Worm (Caenorhabditis elegans) whole organism, late embryonic: ENCODE measurements around the gene gcy-36.

Experiments
- C08G9.2 ChIP-seq: sonication (generic microtip); optimal IDR thresholded peaks from 2 replicates; lab custom pipeline; 2016; ENCODE audit warnings: mild to moderate bottlenecking, missing genetic modification characterization, moderate library complexity, missing compliant biosample characterization
- C38D4.7 ChIP-seq: fragments of 200-800 bp; sonication (Bioruptor generic); optimal IDR thresholded peaks from 2 replicates; lab custom pipeline; 2018; ENCODE audit warnings: mild to moderate bottlenecking, missing genetic modification characterization, moderate library complexity, missing compliant biosample characterization
- F13H6.1 ChIP-seq: sonication (generic microtip); optimal IDR thresholded peaks from 2 replicates; lab custom pipeline; 2016; ENCODE audit warnings: missing genetic modification characterization, missing compliant biosample characterization
- K02D7.2 ChIP-seq: sonication (generic microtip); optimal IDR thresholded peaks from 2 replicates; lab custom pipeline; 2017; ENCODE audit warnings: mild to moderate bottlenecking, missing genetic modification characterization, missing compliant biosample characterization
- T23F11.4 ChIP-seq: fragments of 200-800 bp; sonication (Bioruptor generic); optimal IDR thresholded peaks from 2 replicates; lab custom pipeline; 2018; ENCODE audit warnings: mild to moderate bottlenecking, missing genetic modification characterization, missing compliant biosample characterization
- ama-1 ChIP-seq: fragments of 150-350 bp; optimal IDR thresholded peaks from 2 replicates; lab custom pipeline; 2014
- ceh-18 ChIP-seq: sonication (generic microtip); optimal IDR thresholded peaks from 2 replicates; lab custom pipeline; 2016; ENCODE audit warnings: missing genetic modification characterization, missing compliant biosample characterization
- ceh-2 ChIP-seq: sonication (generic microtip); optimal IDR thresholded peaks from 2 replicates; lab custom pipeline; 2016; ENCODE audit warnings: missing genotype, missing genetic modification characterization, missing compliant biosample characterization
- ceh-45 ChIP-seq: fragments of 200-800 bp; sonication (Bioruptor generic); IDR thresholded peaks from 2 replicates; pipeline ENCODE4 v1.3.6; 2022; ENCODE audit warnings: missing genetic modification reagents, missing genetic modification characterization, missing compliant biosample characterization
- ceh-6 ChIP-seq: fragments of 200-800 bp; sonication (Bioruptor generic); optimal IDR thresholded peaks from 2 replicates; lab custom pipeline; 2018; ENCODE audit warnings: mild to moderate bottlenecking, missing genetic modification characterization, missing compliant biosample characterization
- ceh-9 ChIP-seq: sonication (generic microtip); optimal IDR thresholded peaks from 2 replicates; lab custom pipeline; 2016; ENCODE audit warnings: mild to moderate bottlenecking, missing genetic modification characterization, inconsistent platforms, missing compliant biosample characterization
- dmd-4 ChIP-seq: sonication (generic microtip); optimal IDR thresholded peaks from 2 replicates; lab custom pipeline; 2016; ENCODE audit warnings: borderline replicate concordance, missing genetic modification characterization, missing compliant biosample characterization
- elt-2 ChIP-seq: sonication (generic microtip); optimal IDR thresholded peaks from 2 replicates; lab custom pipeline; 2016; ENCODE audit warnings: missing genetic modification reagents, missing genetic modification characterization, missing compliant biosample characterization
- elt-4 ChIP-seq: sonication (generic microtip); optimal IDR thresholded peaks from 2 replicates; lab custom pipeline; 2016; ENCODE audit warnings: missing genetic modification characterization, missing compliant biosample characterization
- hlh-13 ChIP-seq: fragments of 200-800 bp; sonication (Bioruptor generic); optimal IDR thresholded peaks from 2 replicates; lab custom pipeline; 2018; ENCODE audit warnings: mild to moderate bottlenecking, missing genetic modification characterization, missing compliant biosample characterization
- hlh-30 ChIP-seq: sonication (generic microtip); optimal IDR thresholded peaks from 2 replicates; lab custom pipeline; 2017; ENCODE audit warnings: antibody characterized with exemption, missing genetic modification characterization, missing compliant biosample characterization; ENCODE audit not compliant: insufficient read depth
- hlh-6 ChIP-seq: sonication (generic microtip); optimal IDR thresholded peaks from 2 replicates; lab custom pipeline; 2016; ENCODE audit warnings: missing genotype, missing genetic modification characterization, missing compliant biosample characterization
- hlh-8 ChIP-seq: sonication (generic microtip); optimal IDR thresholded peaks from 2 replicates; lab custom pipeline; 2016; ENCODE audit warnings: missing genotype, missing genetic modification characterization, missing compliant biosample characterization
- mec-3 ChIP-seq: sonication (generic microtip); optimal IDR thresholded peaks from 2 replicates; lab custom pipeline; 2016; ENCODE audit warnings: borderline replicate concordance, missing genetic modification characterization, missing compliant biosample characterization
- odd-2 ChIP-seq: sonication (generic microtip); optimal IDR thresholded peaks from 2 replicates; lab custom pipeline; 2017; ENCODE audit warnings: antibody characterized with exemption, mild to moderate bottlenecking, missing genetic modification characterization, missing compliant biosample characterization
- pag-3 ChIP-seq: sonication (generic microtip); optimal IDR thresholded peaks from 2 replicates; lab custom pipeline; 2016; ENCODE audit warnings: missing compliant biosample characterization, missing genetic modification characterization, borderline replicate concordance
- pros-1 ChIP-seq: fragments of 150-350 bp; optimal IDR thresholded peaks from 2 replicates; lab custom pipeline; 2014; ENCODE audit warnings: missing biosample characterization, missing genetic modification reagents, missing genetic modification characterization
- ref-2 ChIP-seq: sonication (generic microtip); optimal IDR thresholded peaks from 2 replicates; lab custom pipeline; 2016; ENCODE audit warnings: missing genetic modification characterization, missing compliant biosample characterization
- rnt-1 ChIP-seq: sonication (generic microtip); optimal IDR thresholded peaks from 2 replicates; lab custom pipeline; 2016; ENCODE audit warnings: missing genetic modification characterization, missing compliant biosample characterization
- sox-2 ChIP-seq: fragments of 200-800 bp; sonication (Bioruptor generic); IDR thresholded peaks from 2 replicates; pipeline ENCODE4 v1.3.6; 2022; ENCODE audit warnings: missing genetic modification reagents, missing genetic modification characterization, missing compliant biosample characterization
- tbx-2 ChIP-seq: sonication (generic microtip); optimal IDR thresholded peaks from 2 replicates; lab custom pipeline; 2016; ENCODE audit warnings: missing genetic modification characterization, missing compliant biosample characterization
- tbx-7 ChIP-seq: sonication (generic microtip); optimal IDR thresholded peaks from 2 replicates; lab custom pipeline; 2016; ENCODE audit warnings: missing genotype, missing genetic modification characterization, missing compliant biosample characterization
- unc-42 ChIP-seq: sonication (generic microtip); optimal IDR thresholded peaks from 2 replicates; lab custom pipeline; 2016; ENCODE audit warnings: missing genotype, missing genetic modification characterization, missing compliant biosample characterization
- unc-55 ChIP-seq: sonication (generic microtip); optimal IDR thresholded peaks from 2 replicates; lab custom pipeline; 2017; ENCODE audit warnings: missing biosample characterization, missing genetic modification reagents, missing genetic modification characterization
- zip-5 ChIP-seq: sonication (generic microtip); optimal IDR thresholded peaks from 2 replicates; lab custom pipeline; 2016; ENCODE audit warnings: missing genetic modification characterization, missing compliant biosample characterization
- ztf-16 ChIP-seq: sonication (generic microtip); optimal IDR thresholded peaks from 2 replicates; lab custom pipeline; 2017; ENCODE audit warnings: missing genetic modification characterization, missing compliant biosample characterization

The gcy-36 gene

DNA sequence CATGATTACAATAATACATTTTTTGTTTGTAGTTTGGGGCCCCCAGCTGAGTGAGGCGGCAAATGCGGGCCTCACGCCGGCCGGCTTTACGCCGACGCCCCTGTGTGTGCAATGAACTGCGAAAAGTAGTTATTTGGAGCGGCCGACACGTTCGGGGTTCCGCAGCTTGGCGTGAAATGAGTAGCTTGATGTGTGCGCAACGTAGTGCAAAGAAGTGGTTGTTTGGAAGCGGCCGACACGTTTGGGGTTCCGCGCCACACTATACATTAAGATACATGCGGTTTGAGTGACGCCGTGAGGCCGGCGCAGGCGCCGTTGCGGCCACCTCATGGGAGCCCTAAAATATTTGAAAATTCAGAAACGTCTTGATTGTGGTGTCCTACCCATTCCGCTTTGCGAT is 10.2 kb upstream of the gcy-36 start:
- TF ChIP-seq hlh-6 (tag; lab: Kevin White, UChicago) (no peak), sox-2 (GFP tag; lab: Robert Waterston, UW) (no peak), unc-42 (no peak), ceh-45 (GFP tag; lab: Robert Waterston, UW) (no peak), F13H6.1 (tag; lab: Kevin White, UChicago) (no peak)

DNA sequence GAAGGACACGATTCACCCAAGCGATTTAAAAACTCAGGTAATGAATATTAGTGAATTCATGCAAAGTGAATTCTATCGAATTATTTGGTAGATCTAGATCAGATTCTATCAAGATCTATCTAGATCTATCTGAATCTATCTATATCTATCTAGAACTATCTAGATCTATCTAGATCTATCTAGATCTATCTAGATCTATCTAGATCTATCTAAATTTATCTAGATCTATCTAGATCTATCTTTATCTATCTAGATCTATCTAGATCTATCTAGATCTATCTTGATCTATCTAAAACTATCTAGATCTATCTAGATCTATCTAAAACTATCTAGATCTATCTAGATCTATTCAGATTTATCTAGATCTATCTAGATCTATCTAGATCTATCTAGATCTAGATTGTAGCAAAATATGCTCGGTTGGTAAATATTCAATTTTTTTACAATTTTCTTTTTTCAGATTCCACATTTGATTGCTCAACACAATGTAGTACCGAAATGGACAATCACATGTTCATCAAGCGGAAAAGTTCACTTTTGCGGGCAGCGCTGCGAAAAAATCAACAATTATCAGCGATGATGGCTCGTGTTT is 8.8 kb upstream of the gcy-36 start:
- peak; percentile 84 for TF ChIP-seq rnt-1 (tag; lab: Kevin White, UChicago)
- no peak for TF ChIP-seq elt-4 (tag; lab: Kevin White, UChicago)

DNA sequence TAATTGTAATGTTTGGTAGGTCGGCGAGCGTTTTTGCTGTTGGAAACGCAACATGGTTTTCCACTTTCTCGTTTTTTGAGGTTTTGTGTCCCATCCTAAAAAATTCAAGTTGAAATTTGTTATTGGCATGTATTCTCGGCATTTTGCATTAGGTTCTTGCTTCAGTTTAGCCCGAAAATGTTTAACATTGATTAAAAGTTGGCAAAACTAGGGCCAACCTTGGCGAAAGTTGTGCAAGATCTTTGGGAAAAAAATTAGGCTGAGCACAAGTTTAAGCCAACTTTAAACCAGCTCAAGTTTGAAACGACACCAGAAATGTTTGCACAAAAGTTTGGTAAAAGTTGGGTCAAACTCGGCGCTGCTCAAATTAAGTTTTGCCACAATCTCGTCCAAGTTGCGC is 1.5 kb upstream of the gcy-36 start, which contains the start of gene exc-1:
Gene exc-1, minus strand, starts transcription at position 101 of the 400 bp plus-strand sequence.
- no peak for TF ChIP-seq odd-2 (tag; lab: Kevin White, UChicago)
- TF ChIP-seq K02D7.2 (tag; lab: Kevin White, UChicago): no peak
- no peak for TF ChIP-seq F13H6.1 (tag; lab: Kevin White, UChicago)
- TF ChIP-seq tbx-2: no peak
- TF ChIP-seq C38D4.7 (GFP tag; lab: Kevin White, UChicago): no peak
- TF ChIP-seq pag-3 (tag; lab: Kevin White, UChicago): no peak
- TF ChIP-seq tbx-7 (tag; lab: Kevin White, UChicago): no peak
- TF ChIP-seq ztf-16 (tag; lab: Kevin White, UChicago): no peak
- TF ChIP-seq elt-2 (tag; lab: Kevin White, UChicago): no peak

DNA sequence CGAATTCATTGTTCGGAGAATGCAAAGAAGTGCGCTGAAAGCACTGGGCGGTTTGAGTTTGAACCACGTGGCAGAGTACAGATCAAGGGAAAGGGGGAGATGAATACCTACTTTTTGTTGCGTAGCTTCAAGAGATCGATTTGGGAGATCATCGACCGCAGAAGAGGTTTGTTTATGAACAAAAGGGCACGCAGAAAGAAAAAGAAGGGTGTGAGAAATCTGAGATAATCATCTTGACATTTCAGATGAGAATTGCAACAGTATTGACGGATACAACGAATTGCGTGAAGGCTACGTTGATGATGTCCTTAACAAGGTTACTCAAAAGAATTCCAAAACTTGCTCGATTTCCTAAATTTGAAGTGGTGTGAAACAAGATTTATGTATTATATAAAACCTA is 6.4 kb downstream of the gcy-36 start:
- TF ChIP-seq unc-55 (no peak), sox-2 (GFP tag; lab: Robert Waterston, UW) (no peak), hlh-8 (tag; lab: Kevin White, UChicago) (no peak), tbx-7 (tag; lab: Kevin White, UChicago) (no peak), K02D7.2 (tag; lab: Kevin White, UChicago) (no peak), zip-5 (tag; lab: Kevin White, UChicago) (no peak), hlh-30 (no peak), pros-1 (tag; lab: Kevin White, UChicago) (no peak), ceh-6 (GFP tag; lab: Kevin White, UChicago) (no peak), ceh-9 (no peak), pag-3 (tag; lab: Kevin White, UChicago) (no peak), mec-3 (tag; lab: Kevin White, UChicago) (no peak), ama-1 (lab: Kevin White, UChicago) (no peak)

DNA sequence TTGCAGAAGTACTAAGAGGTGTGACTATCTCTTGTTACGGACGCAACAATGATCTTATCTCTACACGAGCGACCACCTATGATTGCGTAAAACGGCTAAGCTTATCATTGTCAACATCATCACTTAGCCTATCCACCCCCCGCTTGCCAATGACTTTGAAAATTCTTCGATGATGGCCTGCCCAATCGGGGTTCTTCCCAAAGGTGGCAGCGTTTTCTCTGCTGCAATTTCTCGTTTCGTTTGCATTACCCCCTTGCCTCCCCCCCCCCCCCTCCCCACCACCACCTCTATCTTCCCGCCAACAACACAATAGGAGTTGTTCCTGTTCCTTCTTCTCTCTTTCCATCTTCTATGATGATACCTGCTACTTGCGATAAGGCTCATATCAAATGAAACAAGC is 8.3 kb downstream of the gcy-36 start:
- TF ChIP-seq elt-2 (tag; lab: Kevin White, UChicago) (peak; percentile 46), ceh-18 (tag; lab: Kevin White, UChicago) (no peak)

DNA sequence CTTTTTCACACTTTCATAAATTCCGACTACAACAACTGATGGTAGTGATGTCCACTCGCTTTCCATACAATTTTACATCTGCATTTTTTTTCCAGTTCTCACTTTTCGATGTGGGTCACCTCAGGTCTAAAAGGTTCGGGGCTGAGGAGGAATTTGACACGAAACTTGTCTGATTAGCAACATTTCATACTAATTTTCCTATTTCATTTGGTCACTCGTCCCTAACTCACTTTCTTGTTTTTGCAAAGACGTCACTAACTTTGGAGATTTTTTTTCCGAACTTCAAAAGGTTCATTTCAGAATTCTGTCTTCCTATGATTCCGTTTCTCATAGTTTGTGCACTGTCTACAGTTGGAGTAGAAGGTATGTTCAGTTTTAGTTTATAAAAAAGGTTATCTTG is 9.0 kb downstream of the gcy-36 start, which contains the start of gene H13N06.2:
Gene H13N06.2, plus strand, starts transcription at position 301 of the 400 bp plus-strand sequence.
- no peak for TF ChIP-seq hlh-13
- TF ChIP-seq T23F11.4 (GFP tag; lab: Kevin White, UChicago): no peak
- no peak for TF ChIP-seq sox-2 (GFP tag; lab: Robert Waterston, UW)

DNA sequence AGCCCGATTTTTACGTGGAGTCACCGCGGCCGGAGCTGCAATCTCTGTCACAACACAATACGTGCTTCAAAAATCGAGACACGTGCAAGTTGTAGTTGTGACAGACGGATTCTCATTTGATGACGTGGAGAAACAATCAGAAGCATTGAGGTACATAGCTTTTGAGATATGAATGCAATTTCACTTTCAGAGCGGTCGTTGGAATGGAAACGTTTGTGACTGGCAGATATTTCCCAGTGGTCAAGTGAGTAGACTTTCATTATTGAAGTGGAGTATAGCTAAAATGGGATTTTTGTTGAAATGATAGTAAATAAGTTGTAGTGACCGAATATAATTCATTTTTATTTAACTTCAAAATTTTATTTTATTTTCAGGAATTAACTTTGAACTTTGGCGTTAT is 12.3 kb downstream of the gcy-36 start:
- TF ChIP-seq ref-2 (tag; lab: Kevin White, UChicago) (no peak), elt-4 (tag; lab: Kevin White, UChicago) (no peak), pag-3 (tag; lab: Kevin White, UChicago) (no peak), ceh-2 (tag; lab: Kevin White, UChicago) (no peak), C08G9.2 (tag; lab: Kevin White, UChicago) (no peak), dmd-4 (no peak)
